Worm (Caenorhabditis elegans): Measurements from ENCODE around the gene F44E7.7.

DNA sequence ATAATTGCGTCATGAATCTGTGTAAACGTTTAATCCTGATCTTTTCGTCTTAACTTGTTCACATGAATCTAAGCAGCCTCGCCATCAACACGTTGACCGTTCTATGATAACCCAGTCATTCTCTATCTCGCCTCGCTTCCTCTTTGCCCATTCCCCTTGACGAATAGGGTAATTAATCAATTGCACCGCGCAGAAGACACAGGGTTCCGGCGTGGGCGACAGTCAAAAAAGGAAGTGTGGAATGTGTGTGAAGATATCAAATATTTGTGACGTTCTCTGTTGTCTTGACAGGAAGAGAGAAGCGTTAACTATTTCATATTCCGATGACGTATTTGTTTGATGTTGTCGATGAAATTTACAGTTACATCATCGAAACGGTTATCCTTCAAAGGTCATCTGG lies 47.5 kb upstream of the F44E7.7 start:
- TF ChIP-seq him-1 (tag; optimal IDR thresholded peaks at IDR 0.05) (no peak), W03F9.2 (tag; optimal IDR thresholded peaks at IDR 0.05) (no peak), dao-5 (tag; optimal IDR thresholded peaks at IDR 0.05) (no peak)

Data from whole organism, L4/young adult.